Worm (Caenorhabditis elegans): Measurements from ENCODE around the gene shc-2.

ce11 chrII:5022381-5022855 lies 53.5 kb downstream of the shc-2 start, which contains the start of the genes nsy-1 and F59A6.13:
- TF ChIP-seq F13C5.2 (tag; optimal IDR thresholded peaks at IDR 0.05) (no peak), flt-1 (GFP tag; IDR thresholded peaks at IDR 0.05) (no peak), scrt-1 (GFP tag; IDR thresholded peaks at IDR 0.05) (no peak), ets-7 (tag; optimal IDR thresholded peaks at IDR 0.05) (no peak), tbx-11 (GFP tag; IDR thresholded peaks at IDR 0.05) (no peak), ama-1 (optimal IDR thresholded peaks at IDR 0.05) (no peak), ceh-13 (GFP tag; optimal IDR thresholded peaks at IDR 0.05) (no peak), hmbx-1 (tag; optimal IDR thresholded peaks at IDR 0.05) (no peak), hmg-4 (GFP tag; optimal IDR thresholded peaks at IDR 0.05) (no peak)

All from whole organism, early embryonic.